Worm (Caenorhabditis elegans): Measurements from ENCODE around the gene knl-3.

Gene knl-3

ce11 chrV:1862954-1863353 is 6.1 kb upstream of the knl-3 start:
- TF ChIP-seq unc-55 (GFP tag; optimal IDR thresholded peaks at IDR 0.05) (no peak), ztf-1 (GFP tag; conservative IDR thresholded peaks at IDR 0.05) (no peak), egl-27 (tag; optimal IDR thresholded peaks at IDR 0.05) (no peak), mab-5 (tag; optimal IDR thresholded peaks at IDR 0.05) (no peak), gmeb-1 (tag; optimal IDR thresholded peaks at IDR 0.05) (no peak), elt-3 (tag; optimal IDR thresholded peaks at IDR 0.05) (no peak)

- TF ChIP-seq ztf-11 (tag; optimal IDR thresholded peaks at IDR 0.05) (no peak), mab-5 (tag; optimal IDR thresholded peaks at IDR 0.05) (no peak), dmd-4 (tag; optimal IDR thresholded peaks at IDR 0.05) (no peak), R02D3.7 (tag; optimal IDR thresholded peaks at IDR 0.05) (no peak)
Observed at ce11 chrV:1864997-1865396, 4.0 kb upstream of the knl-3 start.

- TF ChIP-seq nhr-12 (tag; optimal IDR thresholded peaks at IDR 0.05) = no peak
- TF ChIP-seq sem-4 (tag; optimal IDR thresholded peaks at IDR 0.05) = no peak
- no peak for TF ChIP-seq lin-39 (tag; optimal IDR thresholded peaks at IDR 0.05)
- TF ChIP-seq peb-1 (tag; optimal IDR thresholded peaks at IDR 0.05) = no peak
Observed at ce11 chrV:1868025-1868424, 988 bp upstream of the knl-3 start.

- TF ChIP-seq unc-55 (GFP tag; optimal IDR thresholded peaks at IDR 0.05) = no peak
- TF ChIP-seq sma-9 (GFP tag; optimal IDR thresholded peaks at IDR 0.05) = no peak
- TF ChIP-seq sma-9 (tag; optimal IDR thresholded peaks at IDR 0.05) = no peak
- no peak for TF ChIP-seq gmeb-1 (tag; optimal IDR thresholded peaks at IDR 0.05)
- TF ChIP-seq ztf-4 (tag; optimal IDR thresholded peaks at IDR 0.05) = no peak
- no peak for TF ChIP-seq snpc-4 (tag; optimal IDR thresholded peaks at IDR 0.05)
- no peak for TF ChIP-seq ceh-16 (tag; optimal IDR thresholded peaks at IDR 0.05)
- TF ChIP-seq lin-39 (tag; optimal IDR thresholded peaks at IDR 0.05) = no peak
- TF ChIP-seq nhr-10 (tag; optimal IDR thresholded peaks at IDR 0.05) = no peak
- no peak for TF ChIP-seq crh-2 (tag; optimal IDR thresholded peaks at IDR 0.05)
- no peak for TF ChIP-seq lin-11 (tag; optimal IDR thresholded peaks at IDR 0.05)
- no peak for TF ChIP-seq elt-3 (tag; optimal IDR thresholded peaks at IDR 0.05)
- TF ChIP-seq dmd-4 (tag; optimal IDR thresholded peaks at IDR 0.05) = no peak
- TF ChIP-seq nhr-12 (tag; optimal IDR thresholded peaks at IDR 0.05) = no peak
- TF ChIP-seq nhr-129 (tag; optimal IDR thresholded peaks at IDR 0.05) = no peak
- no peak for TF ChIP-seq elt-1 (tag; optimal IDR thresholded peaks at IDR 0.05)
- no peak for TF ChIP-seq zag-1 (tag; optimal IDR thresholded peaks at IDR 0.05)
- TF ChIP-seq ceh-82 (tag; optimal IDR thresholded peaks at IDR 0.05) = no peak
- TF ChIP-seq ZK546.5 (tag; optimal IDR thresholded peaks at IDR 0.05) = no peak
- TF ChIP-seq skn-1 (tag; optimal IDR thresholded peaks at IDR 0.05) = no peak
Observed at ce11 chrV:1869682-1870081, 669 bp downstream of the knl-3 start, which contains the start of gene T10B5.3. Gene T10B5.3 (minus strand): TSS chrV:1869782.

- TF ChIP-seq lsy-2 (tag; optimal IDR thresholded peaks at IDR 0.05) (no peak), unc-39 (tag; optimal IDR thresholded peaks at IDR 0.05) (no peak), ceh-82 (tag; optimal IDR thresholded peaks at IDR 0.05) (no peak), unc-55 (GFP tag; optimal IDR thresholded peaks at IDR 0.05) (no peak), nhr-23 (tag; optimal IDR thresholded peaks at IDR 0.05) (no peak), dmd-4 (tag; optimal IDR thresholded peaks at IDR 0.05) (no peak), ztf-11 (tag; optimal IDR thresholded peaks at IDR 0.05) (no peak), nhr-25 (tag; optimal IDR thresholded peaks at IDR 0.05) (no peak), elt-1 (tag; optimal IDR thresholded peaks at IDR 0.05) (no peak), mbf-1 (tag; optimal IDR thresholded peaks at IDR 0.05) (no peak), lin-11 (tag; optimal IDR thresholded peaks at IDR 0.05) (no peak), R02D3.7 (tag; optimal IDR thresholded peaks at IDR 0.05) (no peak), nhr-11 (tag; optimal IDR thresholded peaks at IDR 0.05) (no peak), nhr-129 (tag; optimal IDR thresholded peaks at IDR 0.05) (no peak), ama-1 (optimal IDR thresholded peaks at IDR 0.05) (no peak), crh-2 (tag; optimal IDR thresholded peaks at IDR 0.05) (no peak)
Observed at ce11 chrV:1870515-1870940, 1.5 kb downstream of the knl-3 start.

- no peak for TF ChIP-seq nhr-23 (tag; optimal IDR thresholded peaks at IDR 0.05)
- peak; percentile 26 for TF ChIP-seq nhr-25 (tag; optimal IDR thresholded peaks at IDR 0.05)
- TF ChIP-seq lsy-2 (tag; optimal IDR thresholded peaks at IDR 0.05) = peak; percentile 54 to 91
- TF ChIP-seq nhr-77 (tag; optimal IDR thresholded peaks at IDR 0.05) = no peak
- TF ChIP-seq zag-1 (tag; optimal IDR thresholded peaks at IDR 0.05) = peak; percentile 96
- no peak for TF ChIP-seq aly-2 (tag; optimal IDR thresholded peaks at IDR 0.05)
- TF ChIP-seq nhr-129 (tag; optimal IDR thresholded peaks at IDR 0.05) = peak; percentile 93
- peak; percentile 65 for TF ChIP-seq snpc-4 (tag; optimal IDR thresholded peaks at IDR 0.05)
- peak; percentile 40 for TF ChIP-seq ztf-4 (tag; optimal IDR thresholded peaks at IDR 0.05)
- TF ChIP-seq nhr-11 (tag; optimal IDR thresholded peaks at IDR 0.05) = no peak
- peak; percentile 84 for TF ChIP-seq lin-11 (tag; optimal IDR thresholded peaks at IDR 0.05)
- peak in 1 of 2 experiments; percentile 80 for TF ChIP-seq mdl-1 (tag; optimal IDR thresholded peaks at IDR 0.05)
- peak; percentile 98 for TF ChIP-seq C34F6.9 (tag; optimal IDR thresholded peaks at IDR 0.05)
- TF ChIP-seq peb-1 (tag; optimal IDR thresholded peaks at IDR 0.05) = no peak
- TF ChIP-seq nhr-12 (tag; optimal IDR thresholded peaks at IDR 0.05) = no peak
- no peak for TF ChIP-seq ztf-1 (GFP tag; conservative IDR thresholded peaks at IDR 0.05)
- no peak for TF ChIP-seq unc-62 (GFP tag; optimal IDR thresholded peaks at IDR 0.05)
- TF ChIP-seq unc-55 (GFP tag; optimal IDR thresholded peaks at IDR 0.05) = peak; percentile 97
- TF ChIP-seq Y55F3AM.14 (GFP tag; optimal IDR thresholded peaks at IDR 0.05) = peak; percentile 72
- TF ChIP-seq nhr-6 (tag; optimal IDR thresholded peaks at IDR 0.05) = peak; percentile 51
- TF ChIP-seq egl-27 (tag; optimal IDR thresholded peaks at IDR 0.05) = peak; percentile 75
- no peak for TF ChIP-seq nhr-10 (tag; optimal IDR thresholded peaks at IDR 0.05)
- TF ChIP-seq fos-1 (tag; optimal IDR thresholded peaks at IDR 0.05) = peak; percentile 84
Observed at ce11 chrV:1871768-1872296, 2.8 kb downstream of the knl-3 start, which contains the start of the genes T10B5.4 and cct-7. Gene T10B5.4 (minus strand): TSS chrV:1871807. Gene cct-7 (plus strand): TSS chrV:1872246.

All from whole organism, L2 larva.